Worm (Caenorhabditis elegans) whole organism, mixed stage, embryonic: ENCODE measurements around the gene T27A8.2.

ENCODE experiments used
- mab-5 ChIP-seq: fragments of 150-350 bp; optimal IDR thresholded peaks from 2 replicates; lab custom pipeline; 2014; ENCODE audit warnings: missing biosample characterization, missing genetic modification characterization
- snpc-4 ChIP-seq: fragments of 150-350 bp; optimal IDR thresholded peaks from 2 replicates; lab custom pipeline; 2014; ENCODE audit warnings: missing biosample characterization, missing genetic modification characterization
- unc-62 ChIP-seq: fragments of 150-350 bp; optimal IDR thresholded peaks from 2 replicates; lab custom pipeline; 2014; ENCODE audit warnings: missing biosample characterization, missing genetic modification reagents, missing genetic modification characterization
- zip-8 ChIP-seq: fragments of 150-350 bp; optimal IDR thresholded peaks from 2 replicates; lab custom pipeline; 2014; ENCODE audit warnings: missing biosample characterization, missing genetic modification characterization

ce11 chrX:16072595-16072994, 13.8 kb upstream of the T27A8.2 start, which contains the start of gene col-187:
- no peak for TF ChIP-seq unc-62 (GFP tag; lab: Kevin White, UChicago)
- TF ChIP-seq mab-5 (tag; lab: Kevin White, UChicago), result no peak
- TF ChIP-seq zip-8 (tag; lab: Kevin White, UChicago), result no peak
- no peak for TF ChIP-seq snpc-4 (tag; lab: Kevin White, UChicago)
